Worm (Caenorhabditis elegans) whole organism, mixed stage, embryonic: ENCODE results near the gene glt-1.
A peak's percentile ranks its signal among the peaks of the same experiment; 100 is the strongest.

ENCODE experiments used
- M03D4.4 ChIP-seq: sonication (generic microtip); optimal IDR thresholded peaks from 2 replicates; lab custom pipeline; 2017; ENCODE audit warnings: mild to moderate bottlenecking, missing genetic modification characterization, missing compliant biosample characterization
- blmp-1 ChIP-seq: fragments of 150-350 bp; optimal IDR thresholded peaks from 2 replicates; lab custom pipeline; 2014; ENCODE audit warnings: missing biosample characterization, missing genetic modification characterization
- ceh-43 ChIP-seq: fragments of 200-800 bp; sonication (Bioruptor generic); optimal IDR thresholded peaks from 2 replicates; lab custom pipeline; 2018; ENCODE audit warnings: mild to moderate bottlenecking, missing genetic modification characterization, moderate library complexity, missing compliant biosample characterization
- ces-1 ChIP-seq: fragments of 150-350 bp; optimal IDR thresholded peaks from 2 replicates; lab custom pipeline; 2014; ENCODE audit warnings: missing biosample characterization, missing genetic modification reagents, missing genetic modification characterization
- cnd-1 ChIP-seq: fragments of 200-800 bp; sonication (Bioruptor generic); optimal IDR thresholded peaks from 2 replicates; lab custom pipeline; 2018; ENCODE audit warnings: mild to moderate bottlenecking, missing genetic modification characterization, missing compliant biosample characterization
- drap-1 ChIP-seq: fragments of 200-800 bp; sonication (Bioruptor generic); optimal IDR thresholded peaks from 3 replicates; lab custom pipeline; 2018; ENCODE audit warnings: mild to moderate bottlenecking, missing genetic modification characterization, missing compliant biosample characterization
- elt-1 ChIP-seq: sonication (generic microtip); optimal IDR thresholded peaks from 2 replicates; lab custom pipeline; 2017; ENCODE audit warnings: missing genetic modification characterization, mild to moderate bottlenecking, missing compliant biosample characterization, antibody characterized with exemption, moderate library complexity, borderline replicate concordance; ENCODE audit not compliant: insufficient read depth
- elt-3 ChIP-seq: fragments of 150-350 bp; optimal IDR thresholded peaks from 2 replicates; lab custom pipeline; 2014; ENCODE audit warnings: missing biosample characterization, missing genetic modification characterization
- ham-2 ChIP-seq: fragments of 200-800 bp; sonication (Bioruptor generic); optimal IDR thresholded peaks from 2 replicates; lab custom pipeline; 2018; ENCODE audit warnings: mild to moderate bottlenecking, missing genetic modification characterization, missing compliant biosample characterization
- hlh-1 ChIP-seq: fragments of 150-350 bp; optimal IDR thresholded peaks from 2 replicates; lab custom pipeline; 2014; ENCODE audit warnings: missing biosample characterization, missing genetic modification reagents, missing genetic modification characterization
- lin-13 ChIP-seq: fragments of 150-350 bp; optimal IDR thresholded peaks from 2 replicates; lab custom pipeline; 2014; ENCODE audit warnings: missing biosample characterization, missing genetic modification characterization
- lin-32 ChIP-seq: fragments of 200-800 bp; sonication (Bioruptor generic); optimal IDR thresholded peaks from 2 replicates; lab custom pipeline; 2018; ENCODE audit warnings: mild to moderate bottlenecking, missing genetic modification characterization, missing compliant biosample characterization
- lsy-2 ChIP-seq: fragments of 150-350 bp; optimal IDR thresholded peaks from 2 replicates; lab custom pipeline; 2014; ENCODE audit warnings: missing biosample characterization, missing genetic modification characterization
- mab-5 ChIP-seq: fragments of 150-350 bp; optimal IDR thresholded peaks from 2 replicates; lab custom pipeline; 2014; ENCODE audit warnings: missing biosample characterization, missing genetic modification characterization
- mep-1 ChIP-seq: fragments of 150-350 bp; optimal IDR thresholded peaks from 2 replicates; lab custom pipeline; 2017; ENCODE audit warnings: missing biosample characterization, missing genetic modification reagents, missing genetic modification characterization, inconsistent platforms
- mls-2 ChIP-seq: sonication (generic microtip); optimal IDR thresholded peaks from 2 replicates; lab custom pipeline; 2016; ENCODE audit warnings: mild to moderate bottlenecking, missing genetic modification characterization, moderate library complexity, missing compliant biosample characterization
- nhr-12 ChIP-seq: fragments of 150-350 bp; optimal IDR thresholded peaks from 2 replicates; lab custom pipeline; 2014; ENCODE audit warnings: missing biosample characterization, missing genetic modification characterization
- nhr-2 ChIP-seq: fragments of 150-350 bp; optimal IDR thresholded peaks from 2 replicates; lab custom pipeline; 2014; ENCODE audit warnings: missing biosample characterization, missing genetic modification characterization
- nhr-237 ChIP-seq: fragments of 150-350 bp; optimal IDR thresholded peaks from 2 replicates; lab custom pipeline; 2014; ENCODE audit warnings: missing biosample characterization, missing genetic modification characterization
- nhr-28 ChIP-seq: fragments of 150-350 bp; optimal IDR thresholded peaks from 2 replicates; lab custom pipeline; 2014; ENCODE audit warnings: missing biosample characterization, missing genetic modification characterization
- nhr-76 ChIP-seq: sonication (generic microtip); optimal IDR thresholded peaks from 2 replicates; lab custom pipeline; 2017; ENCODE audit warnings: missing biosample characterization, missing genetic modification characterization
- pha-4 ChIP-seq: fragments of 150-350 bp; optimal IDR thresholded peaks from 2 replicates; lab custom pipeline; 2018; ENCODE audit warnings: missing biosample characterization, missing genetic modification reagents, missing genetic modification characterization
- sem-2 ChIP-seq: fragments of 200-800 bp; sonication (Bioruptor generic); optimal IDR thresholded peaks from 2 replicates; lab custom pipeline; 2018; ENCODE audit warnings: mild to moderate bottlenecking, missing genetic modification characterization, missing compliant biosample characterization
- sptf-1 ChIP-seq: sonication (generic microtip); optimal IDR thresholded peaks from 2 replicates; lab custom pipeline; 2017; ENCODE audit warnings: mild to moderate bottlenecking, missing genetic modification characterization, moderate library complexity, missing compliant biosample characterization
- unc-120 ChIP-seq: sonication (generic microtip); optimal IDR thresholded peaks from 2 replicates; lab custom pipeline; 2017; ENCODE audit warnings: missing genetic modification characterization, missing compliant biosample characterization; ENCODE audit not compliant: poor library complexity, severe bottlenecking
- unc-39 ChIP-seq: fragments of 150-350 bp; optimal IDR thresholded peaks from 2 replicates; lab custom pipeline; 2014; ENCODE audit warnings: missing biosample characterization, missing genetic modification characterization
- unc-62 ChIP-seq: fragments of 150-350 bp; optimal IDR thresholded peaks from 2 replicates; lab custom pipeline; 2014; ENCODE audit warnings: missing biosample characterization, missing genetic modification reagents, missing genetic modification characterization
- zip-8 ChIP-seq: fragments of 150-350 bp; optimal IDR thresholded peaks from 2 replicates; lab custom pipeline; 2014; ENCODE audit warnings: missing biosample characterization, missing genetic modification characterization
- ztf-11 ChIP-seq: fragments of 150-350 bp; optimal IDR thresholded peaks from 2 replicates; lab custom pipeline; 2014; ENCODE audit warnings: missing biosample characterization, missing genetic modification characterization

glt-1 gene

DNA sequence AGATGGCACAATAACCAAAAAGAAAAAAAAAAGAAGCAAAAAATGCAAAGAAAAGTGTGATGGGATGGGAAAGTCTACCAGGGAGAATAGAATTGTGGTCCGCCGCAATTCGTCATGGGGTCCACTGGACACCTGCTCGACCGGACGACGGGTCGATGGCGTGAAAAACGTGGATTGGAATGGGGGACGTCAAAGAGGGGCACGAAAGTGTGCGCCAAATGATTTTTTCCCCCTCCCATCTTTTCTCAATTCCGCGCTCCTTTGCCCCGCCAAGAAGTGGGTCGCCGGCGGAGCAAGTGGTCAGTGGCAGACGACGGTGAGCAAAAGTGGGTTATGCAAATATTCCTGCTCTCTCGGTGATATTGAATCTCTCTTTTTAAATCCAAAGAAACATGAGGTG, 27.9 kb upstream of the glt-1 start:
- TF ChIP-seq unc-62 (GFP tag; lab: Kevin White, UChicago) (no peak), hlh-1 (tag; lab: Kevin White, UChicago) (peak; percentile 8)

DNA sequence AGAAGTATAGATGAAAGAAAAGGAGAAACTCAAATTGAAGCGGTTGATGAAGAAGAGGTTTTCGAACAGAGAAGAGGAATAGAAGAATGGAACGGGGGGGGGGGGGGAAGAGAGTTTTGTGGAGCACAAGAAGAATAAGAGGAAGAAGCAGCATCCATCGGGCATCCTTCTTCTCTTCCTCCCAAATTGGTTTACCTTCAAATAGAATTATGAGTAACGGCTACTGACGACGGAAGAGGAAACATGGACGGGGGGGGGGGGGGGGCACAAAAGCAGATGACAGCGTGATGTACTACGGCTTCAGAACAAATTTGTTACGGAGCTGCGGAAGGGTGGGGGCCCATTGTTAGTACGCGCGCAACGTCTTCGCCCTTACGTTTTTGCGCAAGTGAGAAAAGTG, 26.5 kb upstream of the glt-1 start:
- peak; percentile 65 for TF ChIP-seq mls-2 (tag; lab: Kevin White, UChicago)
- TF ChIP-seq ces-1 (GFP tag; lab: Kevin White, UChicago), result peak; percentile 95
- peak; percentile 56 for TF ChIP-seq sptf-1 (tag; lab: Kevin White, UChicago)
- peak; percentile 14 for TF ChIP-seq M03D4.4 (tag; lab: Kevin White, UChicago)
- no peak for TF ChIP-seq lin-13 (tag; lab: Kevin White, UChicago)

DNA sequence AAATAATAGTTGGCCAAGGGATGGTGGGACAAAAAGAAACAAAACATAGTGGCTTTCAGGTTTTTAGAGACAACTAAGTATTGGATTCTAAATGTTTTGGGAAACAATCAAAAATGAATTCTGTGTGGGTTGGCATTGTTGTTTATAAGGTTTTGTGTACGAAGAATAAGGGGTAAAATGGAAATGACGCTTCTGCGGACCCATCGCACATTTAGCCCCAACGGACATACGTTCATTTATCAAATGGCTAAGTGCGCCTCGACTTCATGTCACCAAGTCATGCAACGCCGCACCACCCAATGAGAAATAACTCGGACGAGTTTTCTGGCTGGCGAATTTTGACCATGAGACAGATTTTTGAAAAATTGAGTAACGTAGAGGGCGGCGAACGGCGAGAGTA, 25.5 kb upstream of the glt-1 start:
- no peak for TF ChIP-seq nhr-76 (tag; lab: Kevin White, UChicago)

DNA sequence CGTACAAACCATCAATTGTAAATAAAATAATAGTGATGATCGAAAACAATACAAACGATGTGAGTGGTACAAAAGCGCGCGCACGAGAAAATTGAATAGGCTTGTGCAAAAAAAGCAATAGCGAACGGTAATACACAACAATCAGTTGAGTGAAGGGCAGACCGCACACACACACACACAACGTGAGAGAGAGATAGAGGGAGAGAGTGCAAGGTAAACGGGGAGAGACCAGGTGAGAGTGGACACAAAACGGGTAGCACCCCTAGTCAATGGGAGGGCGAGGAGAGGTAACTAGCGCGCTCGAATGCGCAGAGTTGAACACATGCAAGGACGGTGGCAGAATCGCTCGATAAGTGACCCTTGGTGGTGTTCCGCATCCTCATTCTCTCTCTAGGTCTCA, 23.6 kb upstream of the glt-1 start:
- TF ChIP-seq lin-13 (tag; lab: Kevin White, UChicago), result peak; percentile 44
- peak; percentile 49 for TF ChIP-seq drap-1 (GFP tag; lab: Kevin White, UChicago)
- peak; percentile 91 for TF ChIP-seq nhr-2 (tag; lab: Kevin White, UChicago)
- peak; percentile 57 for TF ChIP-seq unc-120 (tag; lab: Kevin White, UChicago)
- TF ChIP-seq ceh-43, result peak; percentile 21
- TF ChIP-seq mab-5 (tag; lab: Kevin White, UChicago), result no peak
- peak; percentile 78 for TF ChIP-seq pha-4 (tag; lab: Kevin White, UChicago)
- TF ChIP-seq mls-2 (tag; lab: Kevin White, UChicago), result no peak
- no peak for TF ChIP-seq nhr-237 (tag; lab: Kevin White, UChicago)
- no peak for TF ChIP-seq blmp-1 (tag; lab: Kevin White, UChicago)
- peak; percentile 57 for TF ChIP-seq elt-1
- TF ChIP-seq ham-2 (GFP tag; lab: Kevin White, UChicago), result peak; percentile 94
- no peak for TF ChIP-seq sem-2
- peak; percentile 38 for TF ChIP-seq ztf-11 (tag; lab: Kevin White, UChicago)
- TF ChIP-seq sptf-1 (tag; lab: Kevin White, UChicago), result peak; percentile 65
- TF ChIP-seq unc-39, result no peak
- TF ChIP-seq nhr-12 (tag; lab: Kevin White, UChicago), result no peak
- TF ChIP-seq mep-1, result peak; percentile 28
- TF ChIP-seq M03D4.4 (tag; lab: Kevin White, UChicago), result peak; percentile 2
- peak; percentile 68 for TF ChIP-seq cnd-1 (tag; lab: Kevin White, UChicago)
- peak; percentile 42 for TF ChIP-seq hlh-1 (tag; lab: Kevin White, UChicago)
- TF ChIP-seq lsy-2 (tag; lab: Kevin White, UChicago), result peak; percentile 31
- TF ChIP-seq, all 35 proteins: peak for 15

DNA sequence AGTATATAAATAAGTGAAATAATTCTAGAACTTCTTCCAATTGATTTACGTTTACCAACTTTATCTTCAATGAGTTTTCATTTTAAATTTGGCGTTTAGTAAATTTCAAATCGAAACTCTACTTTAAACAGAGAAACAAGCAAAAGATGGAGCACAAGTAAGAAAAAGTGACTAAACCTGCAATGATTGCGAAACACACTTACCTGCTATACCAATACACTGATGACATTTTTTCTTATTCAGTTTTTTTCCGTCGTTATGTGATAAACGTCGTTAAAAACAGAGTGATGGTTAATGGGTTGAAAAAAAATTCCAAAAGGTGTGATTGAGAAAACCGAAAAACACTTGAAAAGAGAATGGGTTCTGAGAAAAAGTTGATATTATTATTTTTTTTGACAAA, 22.0 kb upstream of the glt-1 start:
- TF ChIP-seq nhr-76 (tag; lab: Kevin White, UChicago) (no peak), ham-2 (GFP tag; lab: Kevin White, UChicago) (no peak), zip-8 (tag; lab: Kevin White, UChicago) (no peak), hlh-1 (tag; lab: Kevin White, UChicago) (no peak), pha-4 (tag; lab: Kevin White, UChicago) (no peak), sem-2 (no peak), nhr-12 (tag; lab: Kevin White, UChicago) (no peak), lin-32 (GFP tag; lab: Kevin White, UChicago) (no peak), elt-3 (tag; lab: Kevin White, UChicago) (no peak), drap-1 (GFP tag; lab: Kevin White, UChicago) (no peak), elt-1 (no peak), unc-62 (GFP tag; lab: Kevin White, UChicago) (no peak), ceh-43 (no peak), mep-1 (no peak), nhr-2 (tag; lab: Kevin White, UChicago) (no peak)

DNA sequence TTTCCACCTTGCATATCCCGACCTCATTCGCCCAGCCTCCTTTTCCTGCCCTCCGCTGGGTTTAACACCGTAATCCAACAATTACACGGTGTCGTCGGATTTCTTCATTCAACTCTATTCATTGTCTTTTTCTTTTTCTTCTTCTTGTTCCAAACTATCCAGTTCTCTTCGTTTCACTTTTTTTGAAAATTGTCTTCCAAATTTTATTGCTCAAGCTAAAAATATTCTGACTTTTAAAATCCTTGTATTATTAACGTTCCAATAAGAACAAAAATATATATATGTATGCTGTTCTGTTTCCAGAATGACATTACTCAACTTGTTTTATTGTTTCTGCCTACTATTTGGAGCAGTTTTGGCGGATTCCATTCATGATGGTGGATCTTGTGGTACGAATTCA, 15.9 kb upstream of the glt-1 start, which contains the start of gene wrt-6:
TSS of gene wrt-6 (plus strand) at position 301 of the 400 bp plus-strand sequence.
- TF ChIP-seq sem-2 (no peak), blmp-1 (tag; lab: Kevin White, UChicago) (no peak), ztf-11 (tag; lab: Kevin White, UChicago) (no peak), M03D4.4 (tag; lab: Kevin White, UChicago) (no peak), unc-39 (no peak), zip-8 (tag; lab: Kevin White, UChicago) (no peak), ham-2 (GFP tag; lab: Kevin White, UChicago) (no peak), nhr-28 (tag; lab: Kevin White, UChicago) (no peak)
